Worm (Caenorhabditis elegans) whole organism, midembryonic: Measurements from ENCODE around the gene vps-39.
A peak's percentile ranks its signal among the peaks of the same experiment; 100 is the strongest.

Experiments used
- T22C8.4 ChIP-seq: fragments of 200-800 bp; sonication (Bioruptor generic); IDR thresholded peaks from 2 replicates; pipeline ENCODE4 v1.3.6; 2022; ENCODE audit warnings: missing genetic modification characterization, missing compliant biosample characterization
- cog-1 ChIP-seq: sonication (generic microtip); optimal IDR thresholded peaks from 2 replicates; lab custom pipeline; 2016; ENCODE audit warnings: missing genetic modification characterization, missing compliant biosample characterization
- flt-1 ChIP-seq: fragments of 200-800 bp; sonication (Bioruptor generic); IDR thresholded peaks from 2 replicates; pipeline ENCODE4 v1.3.6; 2022; ENCODE audit warnings: missing genetic modification characterization, missing compliant biosample characterization
- klf-2 ChIP-seq: fragments of 200-800 bp; sonication (Bioruptor generic); conservative IDR thresholded peaks from 2 replicates; pipeline ENCODE4 v1.3.6; 2022; ENCODE audit warnings: missing genetic modification reagents, missing genetic modification characterization, missing compliant biosample characterization
- med-1 ChIP-seq: sonication (generic microtip); optimal IDR thresholded peaks from 2 replicates; lab custom pipeline; 2017; ENCODE audit warnings: missing genetic modification characterization, mild to moderate bottlenecking, missing compliant biosample characterization, antibody characterized with exemption, missing genetic modification reagents; ENCODE audit not compliant: insufficient read depth
- ref-1 ChIP-seq: fragments of 200-800 bp; sonication (Bioruptor generic); conservative IDR thresholded peaks from 2 replicates; pipeline ENCODE4 v1.3.6; 2022; ENCODE audit warnings: missing genetic modification reagents, missing genetic modification characterization, missing compliant biosample characterization
- tab-1 ChIP-seq: fragments of 200-800 bp; sonication (Bioruptor generic); IDR thresholded peaks from 2 replicates; pipeline ENCODE4 v1.3.6; 2022; ENCODE audit warnings: missing genetic modification characterization, missing compliant biosample characterization
- ztf-23 ChIP-seq: fragments of 200-800 bp; sonication (Bioruptor generic); IDR thresholded peaks from 2 replicates; pipeline ENCODE4 v1.3.6; 2022; ENCODE audit warnings: missing genetic modification reagents, missing genetic modification characterization, missing compliant biosample characterization
- ztf-29 ChIP-seq: fragments of 200-800 bp; sonication (Bioruptor generic); IDR thresholded peaks from 2 replicates; pipeline ENCODE4 v1.3.6; 2022; ENCODE audit warnings: missing genetic modification reagents, missing genetic modification characterization, missing compliant biosample characterization

The vps-39 gene

ce11 chrV:14004342-14004741, 33.8 kb downstream of the vps-39 start:
- TF ChIP-seq klf-2 (GFP tag; lab: Robert Waterston, UW), result no peak
- TF ChIP-seq tab-1 (GFP tag; lab: Robert Waterston, UW), result no peak
- no peak for TF ChIP-seq T22C8.4 (GFP tag; lab: Robert Waterston, UW)
- TF ChIP-seq med-1, result no peak
- TF ChIP-seq ztf-23, result no peak
- no peak for TF ChIP-seq ztf-29 (GFP tag; lab: Robert Waterston, UW)
- no peak for TF ChIP-seq cog-1
- TF ChIP-seq ref-1 (GFP tag; lab: Robert Waterston, UW), result no peak
- TF ChIP-seq flt-1 (GFP tag; lab: Robert Waterston, UW), result no peak

DNA sequence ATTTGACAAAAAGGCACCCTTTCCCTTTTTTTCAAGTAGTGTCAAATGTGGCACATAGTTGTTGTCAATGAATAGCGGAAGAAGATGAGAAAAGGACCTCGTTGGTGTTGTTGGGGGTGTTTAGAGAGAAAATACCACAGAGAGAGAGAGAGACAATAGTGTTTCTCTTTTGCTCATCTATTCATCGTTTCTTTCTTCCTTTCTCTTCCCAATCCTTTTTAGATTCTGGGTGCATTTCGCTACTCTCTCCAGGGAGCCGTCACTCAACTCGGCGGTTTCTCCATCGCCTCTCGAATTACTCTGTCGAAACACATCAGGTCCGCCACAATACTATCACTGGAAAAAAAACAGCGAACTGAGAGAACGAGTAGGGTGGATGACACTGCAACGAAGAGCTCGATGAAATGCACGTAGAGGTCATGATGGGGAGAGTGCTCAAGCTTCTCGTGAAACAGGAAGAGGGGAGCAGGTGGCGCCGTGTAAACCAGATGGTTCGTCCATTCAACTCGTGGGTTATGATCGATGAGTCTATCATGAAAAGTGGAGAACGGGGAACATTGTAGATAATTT, 34.5 kb downstream of the vps-39 start:
- no peak for TF ChIP-seq cog-1

DNA sequence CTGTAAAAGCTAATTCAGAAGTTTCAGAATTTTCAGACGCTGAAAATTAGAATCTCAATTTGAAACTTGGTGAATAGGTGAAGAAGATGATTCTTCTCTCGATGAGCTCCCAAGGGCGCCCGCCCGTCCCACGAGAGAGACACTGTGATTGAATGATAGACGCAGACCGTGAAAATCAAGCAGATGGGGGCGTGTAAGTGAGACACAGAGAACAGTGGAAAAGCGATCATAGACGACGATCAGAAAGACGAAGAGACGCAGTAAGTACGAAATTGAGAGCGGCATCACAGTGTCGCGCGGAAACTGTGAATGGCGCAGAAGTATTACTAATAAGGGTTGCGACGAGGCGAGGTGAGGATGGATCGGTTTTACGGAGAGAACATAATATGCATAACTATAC, 35.8 kb downstream of the vps-39 start:
- TF ChIP-seq ztf-29 (GFP tag; lab: Robert Waterston, UW), result no peak
- TF ChIP-seq cog-1, result peak; percentile 24

DNA sequence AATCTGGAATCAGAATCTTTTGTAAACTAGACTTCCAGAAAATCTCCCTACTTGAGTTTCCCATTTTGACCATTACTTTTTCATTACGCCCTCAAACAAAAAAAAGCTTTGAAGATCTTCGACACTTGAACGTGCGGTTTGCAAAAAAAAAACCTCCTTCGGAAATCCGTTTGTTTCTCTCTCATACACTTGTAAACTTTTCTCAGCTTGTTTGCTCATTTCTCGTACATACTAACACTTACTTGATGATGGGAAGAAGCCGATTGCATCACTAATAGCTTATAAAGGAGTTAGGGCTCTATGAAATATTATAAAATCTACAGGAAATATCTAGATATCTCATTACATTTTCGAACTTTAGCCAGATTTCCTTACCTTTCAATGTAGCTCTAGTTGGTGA, 36.2 kb downstream of the vps-39 start:
- TF ChIP-seq klf-2 (GFP tag; lab: Robert Waterston, UW) (no peak), tab-1 (GFP tag; lab: Robert Waterston, UW) (no peak), ztf-29 (GFP tag; lab: Robert Waterston, UW) (no peak), med-1 (no peak), ztf-23 (no peak), flt-1 (GFP tag; lab: Robert Waterston, UW) (no peak), ref-1 (GFP tag; lab: Robert Waterston, UW) (no peak), T22C8.4 (GFP tag; lab: Robert Waterston, UW) (no peak), cog-1 (no peak)

DNA sequence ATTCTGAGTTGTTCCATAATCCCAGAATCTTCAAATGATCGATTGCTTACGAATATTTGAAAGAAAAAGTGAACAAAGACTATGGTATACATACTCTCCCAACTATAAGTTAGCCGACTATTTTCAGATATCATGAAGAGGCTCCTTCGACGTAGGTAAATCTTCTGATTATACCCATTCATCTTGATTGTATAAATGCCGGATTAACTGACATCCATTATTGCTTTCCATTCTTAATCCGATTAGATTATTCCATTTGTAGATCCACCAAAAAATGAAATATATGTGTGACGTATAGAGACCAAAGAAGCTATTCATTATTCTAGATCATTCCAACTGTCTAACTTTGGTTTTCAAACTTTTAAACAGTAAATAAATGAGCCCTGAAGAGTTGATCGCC, 44.7 kb downstream of the vps-39 start:
- TF ChIP-seq ztf-23, result no peak

DNA sequence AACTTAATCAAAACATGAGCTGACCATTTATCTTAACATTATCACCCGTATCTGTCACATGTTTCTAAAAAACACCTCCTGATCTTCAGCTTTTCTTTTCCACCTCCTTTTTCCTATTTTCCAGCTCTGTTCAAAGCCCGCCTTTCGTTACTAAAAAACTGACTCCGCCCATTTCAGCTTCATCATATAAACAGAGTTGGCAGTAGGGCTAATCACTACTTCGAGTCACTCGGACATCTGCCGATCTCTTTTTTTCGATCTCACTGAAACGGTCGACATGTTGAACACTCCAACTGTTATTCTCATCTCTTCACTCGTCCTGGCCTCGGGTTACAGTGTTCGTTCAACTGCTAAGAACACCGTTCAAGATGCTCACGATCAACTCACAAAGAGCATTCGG, 45.7 kb downstream of the vps-39 start, which contains the start of gene droe-4:
Gene droe-4, plus strand, starts transcription at position 172 of the 400 bp plus-strand sequence.
- TF ChIP-seq ztf-23 (no peak), med-1 (no peak), cog-1 (no peak), ref-1 (GFP tag; lab: Robert Waterston, UW) (no peak), ztf-29 (GFP tag; lab: Robert Waterston, UW) (no peak), tab-1 (GFP tag; lab: Robert Waterston, UW) (no peak), flt-1 (GFP tag; lab: Robert Waterston, UW) (no peak), T22C8.4 (GFP tag; lab: Robert Waterston, UW) (no peak), klf-2 (GFP tag; lab: Robert Waterston, UW) (no peak)

- TF ChIP-seq ref-1 (GFP tag; lab: Robert Waterston, UW), result no peak
Measured at ce11 chrV:13986823-13987222, 51.4 kb downstream of the vps-39 start.

- TF ChIP-seq cog-1, result no peak
- TF ChIP-seq T22C8.4 (GFP tag; lab: Robert Waterston, UW), result no peak
- no peak for TF ChIP-seq ztf-23
- no peak for TF ChIP-seq med-1
Measured at ce11 chrV:13984828-13985227, 53.4 kb downstream of the vps-39 start, which contains the start of gene end-1. Gene end-1, plus strand, starts transcription at chrV:13985128.
